Worm (Caenorhabditis elegans): Measurements from ENCODE around the gene C06G3.3.
A peak's percentile ranks its signal among the peaks of the same experiment; 100 is the strongest.

The C06G3.3 gene

ce11 chrIV:7084632-7085160 lies 48.8 kb downstream of the C06G3.3 start, which contains the start of gene rps-4 (continued):
- TF ChIP-seq rpc-1 (optimal IDR thresholded peaks at IDR 0.05) (no peak), rpc-1 (tag; optimal IDR thresholded peaks at IDR 0.05) (no peak), F39B2.1 (GFP tag; IDR thresholded peaks at IDR 0.05) (no peak), snpc-1.3 (tag; optimal IDR thresholded peaks at IDR 0.05; ENCODE audit: insufficient read depth) (peak; percentile 81), fkh-3 (tag; optimal IDR thresholded peaks at IDR 0.05) (no peak), lin-40 (tag; optimal IDR thresholded peaks at IDR 0.05) (peak; percentile 71), bed-1 (GFP tag; IDR thresholded peaks at IDR 0.05) (no peak), ceh-27 (GFP tag; optimal IDR thresholded peaks at IDR 0.05) (peak; percentile 70), D2030.7 (GFP tag; IDR thresholded peaks at IDR 0.05) (peak; percentile 64), lin-26 (GFP tag; IDR thresholded peaks at IDR 0.05) (no peak), F57A8.1 (GFP tag; optimal IDR thresholded peaks at IDR 0.05) (no peak), egl-18 (GFP tag; IDR thresholded peaks at IDR 0.05) (no peak), pha-4 (tag; optimal IDR thresholded peaks at IDR 0.05) (peak; percentile 50), attf-3 (GFP tag; conservative IDR thresholded peaks at IDR 0.05) (peak; percentile 68), ceh-91 (GFP tag; IDR thresholded peaks at IDR 0.05) (peak; percentile 71), dox-1 (GFP tag; IDR thresholded peaks at IDR 0.05) (peak; percentile 88), rcor-1 (GFP tag; IDR thresholded peaks at IDR 0.05) (peak; percentile 52), nhr-179 (tag; optimal IDR thresholded peaks at IDR 0.05) (no peak), cebp-1 (GFP tag; IDR thresholded peaks at IDR 0.05) (no peak), cebp-1 (tag; optimal IDR thresholded peaks at IDR 0.05) (peak; percentile 77), snpc-1.1 (tag; optimal IDR thresholded peaks at IDR 0.05; ENCODE audit: insufficient read depth) (peak; percentile 14), mxl-1 (tag; optimal IDR thresholded peaks at IDR 0.05) (no peak), lin-54 (GFP tag; optimal IDR thresholded peaks at IDR 0.05) (peak; percentile 73), hsf-1 (GFP tag; IDR thresholded peaks at IDR 0.05) (no peak), F33H1.4 (GFP tag; IDR thresholded peaks at IDR 0.05) (peak; percentile 94), K12H6.12 (tag; optimal IDR thresholded peaks at IDR 0.05) (peak; percentile 61), sptf-2 (GFP tag; optimal IDR thresholded peaks at IDR 0.05) (no peak), nfyb-1 (GFP tag; IDR thresholded peaks at IDR 0.05) (peak; percentile 82), ztf-18 (tag; optimal IDR thresholded peaks at IDR 0.05) (peak; percentile 84), hlh-12 (tag; optimal IDR thresholded peaks at IDR 0.05) (no peak), ztf-26 (tag; optimal IDR thresholded peaks at IDR 0.05) (peak; percentile 19), pbrm-1 (GFP tag; IDR thresholded peaks at IDR 0.05) (peak; percentile 79)

All from whole organism, young adult.